Worm (Caenorhabditis elegans): ENCODE results near the gene K05F6.10.

ce11 chrII:1610630-1611029 lies 34.7 kb upstream of the K05F6.10 start, which contains the start of gene fbxa-163:
- TF ChIP-seq nhr-28 (tag; optimal IDR thresholded peaks at IDR 0.05), result no peak
- no peak for TF ChIP-seq unc-62 (GFP tag; optimal IDR thresholded peaks at IDR 0.05)
- TF ChIP-seq nhr-76 (tag; optimal IDR thresholded peaks at IDR 0.05), result no peak
- no peak for TF ChIP-seq lin-39 (tag; optimal IDR thresholded peaks at IDR 0.05)
- TF ChIP-seq nhr-25 (tag; optimal IDR thresholded peaks at IDR 0.05), result no peak
- no peak for TF ChIP-seq mdl-1 (tag; optimal IDR thresholded peaks at IDR 0.05)
- TF ChIP-seq tbx-2 (tag; optimal IDR thresholded peaks at IDR 0.05), result no peak
- TF ChIP-seq zag-1 (tag; optimal IDR thresholded peaks at IDR 0.05), result no peak
- TF ChIP-seq elt-1 (tag; optimal IDR thresholded peaks at IDR 0.05), result no peak
- no peak for TF ChIP-seq ceh-28 (tag; optimal IDR thresholded peaks at IDR 0.05)

Data from whole organism, L3 larva.